Worm (Caenorhabditis elegans): Measurements from ENCODE around the gene F43H9.4.

DNA sequence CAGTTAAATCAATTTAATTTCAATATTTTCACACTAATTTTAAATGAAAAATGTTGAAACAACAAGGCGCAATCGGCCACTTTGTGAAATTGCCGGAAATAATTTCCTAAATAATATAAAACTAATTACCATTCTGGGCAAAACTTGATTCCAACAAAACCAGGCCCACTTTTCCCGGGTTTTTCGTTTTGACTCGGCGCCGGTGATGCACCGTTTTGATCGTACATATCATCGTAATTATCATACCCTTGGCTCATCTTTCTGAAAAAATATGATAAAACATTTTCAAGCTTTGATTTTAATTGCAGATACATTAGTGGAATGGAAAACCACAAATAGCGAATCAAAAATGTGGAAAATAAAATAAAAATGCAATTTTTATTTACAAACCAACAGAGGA, 14.5 kb upstream of the F43H9.4 start, which contains the start of gene rpb-9:
- TF ChIP-seq ref-1 (GFP tag; conservative IDR thresholded peaks at IDR 0.05), result no peak
- TF ChIP-seq T22C8.4 (GFP tag; IDR thresholded peaks at IDR 0.05), result no peak
- TF ChIP-seq klf-2 (GFP tag; conservative IDR thresholded peaks at IDR 0.05), result no peak
- no peak for TF ChIP-seq cog-1 (tag; optimal IDR thresholded peaks at IDR 0.05)
- no peak for TF ChIP-seq med-1 (GFP tag; optimal IDR thresholded peaks at IDR 0.05; ENCODE audit: insufficient read depth)
- no peak for TF ChIP-seq ztf-23 (GFP tag; IDR thresholded peaks at IDR 0.05)
